Worm (Caenorhabditis elegans): ENCODE data around the gene K05F1.8.

K05F1.8 gene

ce11 chrII:5777372-5777771 lies 22.1 kb downstream of the K05F1.8 start:
- no peak for TF ChIP-seq tlf-1 (GFP tag; optimal IDR thresholded peaks at IDR 0.05)
- no peak for TF ChIP-seq K11D2.4 (GFP tag; IDR thresholded peaks at IDR 0.05)
- TF ChIP-seq lir-1 (GFP tag; conservative IDR thresholded peaks at IDR 0.05): no peak
- no peak for TF ChIP-seq dox-1 (GFP tag; IDR thresholded peaks at IDR 0.05)
- TF ChIP-seq madf-3 (GFP tag; IDR thresholded peaks at IDR 0.05): no peak
- no peak for TF ChIP-seq pbrm-1 (GFP tag; IDR thresholded peaks at IDR 0.05)
- no peak for TF ChIP-seq ama-1 (optimal IDR thresholded peaks at IDR 0.05)
- TF ChIP-seq ama-1 (GFP tag; optimal IDR thresholded peaks at IDR 0.05): no peak
- TF ChIP-seq tbx-9 (tag; optimal IDR thresholded peaks at IDR 0.05; ENCODE audit: borderline replicate concordance): no peak
- no peak for TF ChIP-seq ekl-4 (GFP tag; IDR thresholded peaks at IDR 0.05)
- no peak for TF ChIP-seq pha-4 (tag; optimal IDR thresholded peaks at IDR 0.05)

DNA sequence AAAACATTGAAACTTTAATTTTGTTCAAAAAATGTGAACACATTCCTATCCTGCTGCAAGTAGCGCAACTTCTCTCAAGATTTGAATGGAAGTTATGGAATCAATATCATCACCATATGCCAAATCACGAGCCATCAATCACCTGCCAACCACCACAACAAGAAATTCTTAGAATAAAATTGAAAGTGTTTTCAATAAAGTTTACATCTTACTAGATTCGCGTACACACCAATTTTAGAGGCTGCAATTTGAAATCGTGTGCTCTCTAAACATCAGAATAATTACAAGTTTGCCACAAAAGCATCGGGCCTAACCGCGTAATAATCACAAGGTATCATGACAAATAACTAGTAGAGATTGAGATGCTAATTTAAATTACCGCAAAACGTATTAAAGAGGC lies 24.6 kb downstream of the K05F1.8 start:
- TF ChIP-seq attf-3 (GFP tag; conservative IDR thresholded peaks at IDR 0.05) (no peak), Y67H2A.10 (GFP tag; conservative IDR thresholded peaks at IDR 0.05) (no peak), lir-1 (GFP tag; conservative IDR thresholded peaks at IDR 0.05) (no peak), lsy-27 (tag; optimal IDR thresholded peaks at IDR 0.05; ENCODE audit: borderline replicate concordance, insufficient read depth) (no peak), D2030.7 (GFP tag; IDR thresholded peaks at IDR 0.05) (no peak), ZK185.1 (tag; optimal IDR thresholded peaks at IDR 0.05; ENCODE audit: poor library complexity, severe bottlenecking) (no peak), mxl-1 (tag; optimal IDR thresholded peaks at IDR 0.05) (no peak), ceh-100 (GFP tag; IDR thresholded peaks at IDR 0.05) (no peak), ztf-25 (GFP tag; IDR thresholded peaks at IDR 0.05) (no peak), Y79H2A.3 (GFP tag; conservative IDR thresholded peaks at IDR 0.05) (no peak), chd-7 (tag; optimal IDR thresholded peaks at IDR 0.05) (no peak), lag-1 (GFP tag; IDR thresholded peaks at IDR 0.05) (no peak), snpc-1.3 (tag; optimal IDR thresholded peaks at IDR 0.05; ENCODE audit: insufficient read depth) (no peak)

ce11 chrII:5774120-5774519 lies 25.3 kb downstream of the K05F1.8 start, which contains the start of the genes dmd-5 and F10C1.1:
Gene dmd-5, minus strand, starts transcription at chrII:5774220.
Gene F10C1.1, plus strand, starts transcription at chrII:5774229.
- TF ChIP-seq lin-54 (GFP tag; optimal IDR thresholded peaks at IDR 0.05): no peak

DNA sequence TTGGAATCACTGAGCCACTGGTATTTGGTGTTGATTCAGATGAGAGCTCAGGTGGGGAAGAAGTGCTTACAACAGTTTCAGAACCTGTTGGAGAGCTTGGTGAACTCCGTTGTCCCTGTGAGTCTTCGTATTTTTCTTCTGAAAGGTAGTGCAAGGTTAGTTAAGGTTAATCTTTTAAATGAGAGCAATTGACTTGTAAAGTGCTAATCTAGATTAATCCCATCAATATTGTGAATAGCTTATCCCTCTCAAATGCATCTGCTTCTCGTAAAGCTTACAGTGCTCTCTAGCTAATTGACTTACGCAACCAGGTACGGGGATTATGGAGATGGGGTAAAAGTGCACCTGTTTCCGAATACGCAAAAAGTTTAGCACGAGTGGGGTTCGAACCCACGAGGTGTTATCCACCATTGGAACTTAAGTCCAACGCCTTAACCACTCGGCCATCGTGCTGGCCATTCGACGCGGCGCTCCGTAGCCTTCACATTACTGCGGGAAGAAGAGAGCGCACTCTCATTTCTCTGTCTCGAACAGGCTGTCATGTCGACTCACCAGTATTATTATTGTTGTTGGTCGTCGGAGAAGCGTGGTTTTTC lies 26.8 kb downstream of the K05F1.8 start:
- TF ChIP-seq snpc-4 (GFP tag; optimal IDR thresholded peaks at IDR 0.05) (no peak), snpc-4 (tag; optimal IDR thresholded peaks at IDR 0.05) (peak in 3 of 4 experiments; percentile 0 to 70 (median 62)), bed-1 (GFP tag; IDR thresholded peaks at IDR 0.05) (no peak), mcd-1 (GFP tag; IDR thresholded peaks at IDR 0.05) (peak; percentile 38; the same call in 1 of the 2 replicates), egl-18 (GFP tag; IDR thresholded peaks at IDR 0.05) (no peak), ets-4 (GFP tag; optimal IDR thresholded peaks at IDR 0.05) (no peak), dox-1 (GFP tag; IDR thresholded peaks at IDR 0.05) (peak; percentile 73), madf-8 (GFP tag; conservative IDR thresholded peaks at IDR 0.05) (no peak), tlf-1 (GFP tag; optimal IDR thresholded peaks at IDR 0.05) (peak; percentile 7), Y56A3A.18 (GFP tag; IDR thresholded peaks at IDR 0.05) (peak; percentile 55; the same call in 1 of the 2 replicates), C17E4.6 (GFP tag; IDR thresholded peaks at IDR 0.05) (no peak), ccch-3 (GFP tag; optimal IDR thresholded peaks at IDR 0.05) (no peak), sdz-38 (tag; optimal IDR thresholded peaks at IDR 0.05) (no peak), nhr-80 (tag; optimal IDR thresholded peaks at IDR 0.05) (no peak), gei-17 (GFP tag; optimal IDR thresholded peaks at IDR 0.05) (no peak), hmg-1.2 (GFP tag; IDR thresholded peaks at IDR 0.05) (peak; percentile 78), bed-2 (GFP tag; IDR thresholded peaks at IDR 0.05) (no peak), ztf-26 (tag; optimal IDR thresholded peaks at IDR 0.05) (no peak), K12H6.12 (tag; optimal IDR thresholded peaks at IDR 0.05) (peak; percentile 13), mel-28 (tag; optimal IDR thresholded peaks at IDR 0.05; ENCODE audit: borderline replicate concordance) (no peak), pbrm-1 (GFP tag; IDR thresholded peaks at IDR 0.05) (0 out of 2 replicates have a peak, but pooled peaks have one; percentile 40), lir-1 (GFP tag; conservative IDR thresholded peaks at IDR 0.05) (0 out of 2 replicates have a peak, but pooled peaks have one; percentile 8), cebp-2 (GFP tag; IDR thresholded peaks at IDR 0.05) (no peak), ceh-27 (GFP tag; optimal IDR thresholded peaks at IDR 0.05) (peak; percentile 75)

All from whole organism, young adult.